Comparison of ENCODE assay signal across 1 fruit fly cellular context in the genomic region with DNA sequence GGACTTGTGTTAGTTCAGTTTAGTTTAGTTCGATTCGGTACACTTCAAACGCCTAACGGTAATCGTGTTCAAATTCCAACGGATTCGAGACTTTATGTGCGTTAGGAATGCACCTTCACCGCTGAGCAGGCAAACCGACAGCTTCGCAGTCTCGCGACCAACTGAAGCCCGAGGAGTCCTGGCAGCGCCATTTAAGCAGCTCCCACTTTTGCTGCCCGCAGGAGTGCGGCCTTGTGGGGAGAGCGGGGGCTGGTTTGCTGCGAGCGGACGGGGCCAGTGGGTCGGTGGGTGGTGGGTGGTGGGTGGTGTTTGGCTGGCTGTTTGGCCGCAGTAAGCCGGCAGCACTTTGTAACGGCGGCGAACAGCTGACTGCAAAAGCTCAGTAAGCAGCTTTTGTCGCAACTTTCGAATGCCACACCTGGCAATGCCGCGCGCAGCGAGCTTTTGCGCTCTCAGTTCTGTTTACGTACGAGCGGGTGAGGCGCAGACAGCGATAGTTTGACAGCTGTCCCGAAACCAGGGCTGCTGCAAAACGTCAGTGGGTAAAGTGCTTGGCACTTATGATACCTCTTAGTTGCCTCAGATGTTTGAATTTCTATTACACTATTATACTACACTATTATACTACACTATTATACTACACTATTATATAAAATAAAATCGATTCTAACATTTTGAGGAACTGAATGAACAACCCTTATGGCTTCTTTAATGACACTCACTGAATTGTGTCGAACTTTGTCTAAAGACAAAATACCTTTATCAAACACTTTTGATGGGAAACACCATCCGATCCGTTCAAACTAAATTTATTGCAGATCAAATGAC.
TF ChIP-seq lines count a peak whose summit lies in the region.

A gene (minus strand): TSS at position 181 of the 828 bp plus-strand sequence.

TF ChIP-seq in whole organism, embryonic, 481 proteins besides CTCF, POLR2A, EP300 and RAD21 (continued from another document):
- TF ChIP-seq CG14050 (GFP tag; IDR thresholded peaks at IDR 0.05; lab: Robert Waterston, UW) (no peak), CG6272 (GFP tag; IDR thresholded peaks at IDR 0.05; lab: Robert Waterston, UW) (no peak), CG3163 (GFP tag; optimal IDR thresholded peaks at IDR 0.05; lab: Kevin White, UChicago) (no peak), CG1647 (GFP tag; optimal IDR thresholded peaks at IDR 0.05; lab: Kevin White, UChicago) (no peak), lab (GFP tag; optimal IDR thresholded peaks at IDR 0.05; lab: Kevin White, UChicago) (no peak), CG10543 (GFP tag; optimal IDR thresholded peaks at IDR 0.05; lab: Kevin White, UChicago) (no peak), jing (GFP tag; optimal IDR thresholded peaks at IDR 0.05; lab: Kevin White, UChicago) (no peak), Hsf (GFP tag; optimal IDR thresholded peaks at IDR 0.05; lab: Kevin White, UChicago) (no peak), yki (optimal IDR thresholded peaks at IDR 0.05; lab: Kevin White, UChicago) (no peak), Antp (GFP tag; optimal IDR thresholded peaks at IDR 0.05; lab: Kevin White, UChicago) (no peak), CG34422 (GFP tag; IDR thresholded peaks at IDR 0.05; lab: Robert Waterston, UW) (no peak), CG6854 (GFP tag; optimal IDR thresholded peaks at IDR 0.05; lab: Kevin White, UChicago) (no peak), sr (GFP tag; IDR thresholded peaks at IDR 0.05; lab: Robert Waterston, UW) (no peak), wek (GFP tag; optimal IDR thresholded peaks at IDR 0.05; lab: Kevin White, UChicago) (no peak), bowl (GFP tag; IDR thresholded peaks at IDR 0.05; lab: Robert Waterston, UW) (no peak), cato (GFP tag; optimal IDR thresholded peaks at IDR 0.05; lab: Kevin White, UChicago; ENCODE audit: borderline replicate concordance) (no peak), TFAM (GFP tag; optimal IDR thresholded peaks at IDR 0.05; lab: Kevin White, UChicago) (no peak), CG7372 (GFP tag; IDR thresholded peaks at IDR 0.05; lab: Robert Waterston, UW) (no peak), CG4328 (GFP tag; optimal IDR thresholded peaks at IDR 0.05; lab: Kevin White, UChicago) (no peak), vvl (GFP tag; IDR thresholded peaks at IDR 0.05; lab: Robert Waterston, UW) (peak; percentile 56), CG2199 (GFP tag; IDR thresholded peaks at IDR 0.05; lab: Robert Waterston, UW) (no peak), jumu (GFP tag; optimal IDR thresholded peaks at IDR 0.05; lab: Kevin White, UChicago) (no peak), Oli (tag; optimal IDR thresholded peaks at IDR 0.05; lab: Kevin White, UChicago) (no peak), D (optimal IDR thresholded peaks at IDR 0.05; lab: Kevin White, UChicago) (no peak), D (GFP tag; optimal IDR thresholded peaks at IDR 0.05; lab: Kevin White, UChicago) (no peak), CG18764 (GFP tag; optimal IDR thresholded peaks at IDR 0.05; lab: Kevin White, UChicago) (no peak), CG3995 (GFP tag; optimal IDR thresholded peaks at IDR 0.05; lab: Kevin White, UChicago) (no peak), chm (GFP tag; IDR thresholded peaks at IDR 0.05; lab: Robert Waterston, UW) (no peak), CG6254 (GFP tag; optimal IDR thresholded peaks at IDR 0.05; lab: Kevin White, UChicago) (no peak), Tbp (GFP tag; optimal IDR thresholded peaks at IDR 0.05; lab: Kevin White, UChicago) (no peak), Drgx (GFP tag; IDR thresholded peaks at IDR 0.05; lab: Robert Waterston, UW) (no peak), E2f1 (GFP tag; IDR thresholded peaks at IDR 0.05; lab: Robert Waterston, UW) (no peak), CG8388 (GFP tag; optimal IDR thresholded peaks at IDR 0.05; lab: Kevin White, UChicago) (no peak), dan (GFP tag; IDR thresholded peaks at IDR 0.05; lab: Robert Waterston, UW) (no peak), dpn (GFP tag; optimal IDR thresholded peaks at IDR 0.05; lab: Kevin White, UChicago) (peak in 1 of 2 experiments; percentile 10), CG15479 (GFP tag; optimal IDR thresholded peaks at IDR 0.05; lab: Kevin White, UChicago) (no peak), CG1603 (tag; optimal IDR thresholded peaks at IDR 0.05; lab: Kevin White, UChicago) (no peak), CG14860 (GFP tag; IDR thresholded peaks at IDR 0.05; lab: Robert Waterston, UW; ENCODE audit: partially characterized antibody) (no peak), pho (GFP tag; optimal IDR thresholded peaks at IDR 0.05; lab: Kevin White, UChicago) (no peak), Myb (GFP tag; optimal IDR thresholded peaks at IDR 0.05; lab: Kevin White, UChicago) (no peak), HLH54F (GFP tag; optimal IDR thresholded peaks at IDR 0.05; lab: Kevin White, UChicago) (no peak), tx (GFP tag; optimal IDR thresholded peaks at IDR 0.05; lab: Kevin White, UChicago) (no peak), grau (tag; optimal IDR thresholded peaks at IDR 0.05; lab: Kevin White, UChicago) (no peak), CG15073 (GFP tag; optimal IDR thresholded peaks at IDR 0.05; lab: Kevin White, UChicago) (no peak), insv (GFP tag; optimal IDR thresholded peaks at IDR 0.05; lab: Kevin White, UChicago) (no peak), CG7928 (GFP tag; optimal IDR thresholded peaks at IDR 0.05; lab: Kevin White, UChicago) (peak; percentile 90), CG8359 (GFP tag; optimal IDR thresholded peaks at IDR 0.05; lab: Kevin White, UChicago; ENCODE audit: borderline replicate concordance) (no peak), CG10274 (GFP tag; optimal IDR thresholded peaks at IDR 0.05; lab: Kevin White, UChicago) (no peak), CG11695 (GFP tag; IDR thresholded peaks at IDR 0.05; lab: Robert Waterston, UW) (no peak), CG17385 (GFP tag; optimal IDR thresholded peaks at IDR 0.05; lab: Kevin White, UChicago) (no peak), Mes4 (GFP tag; optimal IDR thresholded peaks at IDR 0.05; lab: Kevin White, UChicago) (no peak), Dek (tag; optimal IDR thresholded peaks at IDR 0.05; lab: Kevin White, UChicago) (no peak), ewg (GFP tag; optimal IDR thresholded peaks at IDR 0.05; lab: Kevin White, UChicago) (no peak), CG11723 (GFP tag; optimal IDR thresholded peaks at IDR 0.05; lab: Kevin White, UChicago) (no peak), CkIIα-i1 (GFP tag; IDR thresholded peaks at IDR 0.05; lab: Robert Waterston, UW) (no peak), peb (GFP tag; IDR thresholded peaks at IDR 0.05; lab: Robert Waterston, UW) (no peak), cad (GFP tag; optimal IDR thresholded peaks at IDR 0.05; lab: Kevin White, UChicago) (no peak), Dbx (GFP tag; IDR thresholded peaks at IDR 0.05; lab: Robert Waterston, UW) (0 out of 3 replicates have a peak, but pooled peaks have one; percentile 7), Dfd (GFP tag; optimal IDR thresholded peaks at IDR 0.05; lab: Kevin White, UChicago) (no peak), bsh (GFP tag; optimal IDR thresholded peaks at IDR 0.05; lab: Kevin White, UChicago) (peak in 1 of 2 experiments; percentile 9)
